Worm (Caenorhabditis elegans): ENCODE data around the gene ssp-10.
A peak's percentile ranks its signal among the peaks of the same experiment; 100 is the strongest.

ssp-10 gene

ce11 chrIV:9869344-9869743 lies 18.5 kb upstream of the ssp-10 start:
- peak; percentile 38 for TF ChIP-seq pha-4 (tag; optimal IDR thresholded peaks at IDR 0.05)
- TF ChIP-seq akir-1 (GFP tag; optimal IDR thresholded peaks at IDR 0.05): no peak

- TF ChIP-seq mes-4 (tag; optimal IDR thresholded peaks at IDR 0.05) (no peak), repo-1 (tag; optimal IDR thresholded peaks at IDR 0.05) (no peak), lin-40 (tag; optimal IDR thresholded peaks at IDR 0.05) (peak; percentile 84), rec-8 (tag; optimal IDR thresholded peaks at IDR 0.05) (no peak), bed-1 (GFP tag; IDR thresholded peaks at IDR 0.05) (no peak), cebp-1 (GFP tag; IDR thresholded peaks at IDR 0.05) (no peak), cebp-1 (tag; optimal IDR thresholded peaks at IDR 0.05) (peak; percentile 27), him-1 (tag; optimal IDR thresholded peaks at IDR 0.05) (no peak), ztf-3 (GFP tag; optimal IDR thresholded peaks at IDR 0.05) (no peak), snpc-1.1 (tag; optimal IDR thresholded peaks at IDR 0.05; ENCODE audit: insufficient read depth) (no peak), die-1 (tag; optimal IDR thresholded peaks at IDR 0.05) (peak; percentile 55), ceh-27 (GFP tag; optimal IDR thresholded peaks at IDR 0.05) (peak; percentile 6), ztf-26 (tag; optimal IDR thresholded peaks at IDR 0.05) (peak; percentile 84), snpc-1.3 (tag; optimal IDR thresholded peaks at IDR 0.05; ENCODE audit: insufficient read depth) (no peak), F52B5.7 (tag; optimal IDR thresholded peaks at IDR 0.05) (no peak), lin-35 (GFP tag; optimal IDR thresholded peaks at IDR 0.05) (no peak), aptf-3 (GFP tag; IDR thresholded peaks at IDR 0.05) (no peak), tbp1 (GFP tag; optimal IDR thresholded peaks at IDR 0.05) (peak; percentile 3), lin-26 (GFP tag; IDR thresholded peaks at IDR 0.05) (peak; percentile 48; the same call in 1 of the 2 replicates), dpl-1 (GFP tag; optimal IDR thresholded peaks at IDR 0.05) (no peak), rcor-1 (GFP tag; IDR thresholded peaks at IDR 0.05) (no peak), mcd-1 (GFP tag; IDR thresholded peaks at IDR 0.05) (no peak), T26A5.8 (tag; optimal IDR thresholded peaks at IDR 0.05) (no peak), gei-17 (GFP tag; optimal IDR thresholded peaks at IDR 0.05) (no peak), dox-1 (GFP tag; IDR thresholded peaks at IDR 0.05) (no peak), F49E8.2 (tag; optimal IDR thresholded peaks at IDR 0.05; ENCODE audit: insufficient read depth) (no peak), F22D6.2 (tag; optimal IDR thresholded peaks at IDR 0.05) (peak; percentile 70), Y56A3A.18 (GFP tag; IDR thresholded peaks at IDR 0.05) (no peak), chd-7 (tag; optimal IDR thresholded peaks at IDR 0.05) (peak; percentile 26), Y95B8A.8 (GFP tag; IDR thresholded peaks at IDR 0.05) (no peak), T07F8.4 (tag; optimal IDR thresholded peaks at IDR 0.05) (no peak), nhr-80 (tag; optimal IDR thresholded peaks at IDR 0.05) (peak; percentile 3), tlf-1 (GFP tag; optimal IDR thresholded peaks at IDR 0.05) (no peak), K11D2.4 (GFP tag; IDR thresholded peaks at IDR 0.05) (peak; percentile 75; the same call in 1 of the 2 replicates), F39B2.1 (GFP tag; IDR thresholded peaks at IDR 0.05) (no peak), tbx-9 (tag; optimal IDR thresholded peaks at IDR 0.05; ENCODE audit: borderline replicate concordance) (no peak), ceh-40 (GFP tag; IDR thresholded peaks at IDR 0.05) (no peak), unc-62 (GFP tag; optimal IDR thresholded peaks at IDR 0.05) (no peak), hsf-1 (GFP tag; IDR thresholded peaks at IDR 0.05) (peak; percentile 76), somi-1 (GFP tag; optimal IDR thresholded peaks at IDR 0.05) (peak; percentile 96), madf-8 (GFP tag; conservative IDR thresholded peaks at IDR 0.05) (no peak), lin-54 (GFP tag; optimal IDR thresholded peaks at IDR 0.05) (no peak), hrde-1 (tag; optimal IDR thresholded peaks at IDR 0.05; ENCODE audit: borderline replicate concordance) (no peak), hlh-12 (tag; optimal IDR thresholded peaks at IDR 0.05) (no peak), C06A6.2 (GFP tag; conservative IDR thresholded peaks at IDR 0.05) (0 out of 2 replicates have a peak, but pooled peaks have one; percentile 19)
Observed at ce11 chrIV:9867915-9868314, 17.1 kb upstream of the ssp-10 start.
